Worm (Caenorhabditis elegans) whole organism, L4 larva: Measurements from ENCODE around the gene immp-1.

Experiments used
- D1046.2 ChIP-seq: fragments of 200-800 bp; sonication (Bioruptor generic); IDR thresholded peaks from 2 replicates; pipeline ENCODE4 v1.3.6; 2022; ENCODE audit warnings: missing genetic modification characterization, missing compliant biosample characterization
- F37D6.2 ChIP-seq: sonication (generic microtip); optimal IDR thresholded peaks from 2 replicates; lab custom pipeline; 2016; ENCODE audit warnings: mild to moderate bottlenecking, missing genetic modification characterization, missing compliant biosample characterization
- F44E2.7 ChIP-seq: fragments of 200-800 bp; sonication (Bioruptor generic); IDR thresholded peaks from 2 replicates; pipeline ENCODE4 v2.1.2; 2022; ENCODE audit warnings: missing genetic modification characterization, missing compliant biosample characterization
- R02D3.7 ChIP-seq: fragments of 150-350 bp; sonication (generic microtip); optimal IDR thresholded peaks from 3 replicates; lab custom pipeline; 2014; ENCODE audit warnings: missing biosample characterization, missing genetic modification characterization
- T26A8.4 ChIP-seq: fragments of 200-800 bp; sonication (Bioruptor generic); IDR thresholded peaks from 2 replicates; pipeline ENCODE4 v1.3.6; 2022; ENCODE audit warnings: missing genetic modification characterization, missing compliant biosample characterization
- Y75B8A.6 ChIP-seq: fragments of 200-800 bp; sonication (Bioruptor generic); IDR thresholded peaks from 2 replicates; pipeline ENCODE4 v1.3.6; 2022; ENCODE audit warnings: missing genetic modification reagents, missing genetic modification characterization, missing compliant biosample characterization
- ZK337.2 ChIP-seq: fragments of 200-800 bp; sonication (Bioruptor generic); IDR thresholded peaks from 2 replicates; pipeline ENCODE4 v1.3.6; 2022; ENCODE audit warnings: missing genetic modification reagents, missing genetic modification characterization, missing compliant biosample characterization
- ZK546.5 ChIP-seq, 2 experiments: sonication (generic microtip); optimal IDR thresholded peaks; 2 replicates each; lab custom pipeline; 2017; ENCODE audit warnings: missing biosample characterization in 2 of 2, missing genetic modification characterization in 2 of 2
- aly-2 ChIP-seq: sonication (generic microtip); optimal IDR thresholded peaks from 2 replicates; lab custom pipeline; 2018; ENCODE audit warnings: missing biosample characterization, missing genetic modification characterization
- attf-4 ChIP-seq: sonication (generic microtip); optimal IDR thresholded peaks from 3 replicates; lab custom pipeline; 2017; ENCODE audit warnings: missing biosample characterization, missing genetic modification characterization
- ceh-32 ChIP-seq: sonication (generic microtip); optimal IDR thresholded peaks from 2 replicates; lab custom pipeline; 2016; ENCODE audit warnings: mild to moderate bottlenecking, missing genetic modification characterization, missing compliant biosample characterization; ENCODE audit not compliant: poor library complexity
- ceh-44 ChIP-seq: fragments of 200-800 bp; sonication (Bioruptor generic); IDR thresholded peaks from 2 replicates; pipeline ENCODE4 v1.3.6; 2022; ENCODE audit warnings: missing genetic modification reagents, missing genetic modification characterization, missing compliant biosample characterization
- ceh-62 ChIP-seq: sonication (generic microtip); optimal IDR thresholded peaks from 2 replicates; lab custom pipeline; 2017; ENCODE audit warnings: missing biosample characterization, missing genetic modification characterization
- ctbp-1 ChIP-seq: fragments of 200-800 bp; sonication (Bioruptor generic); IDR thresholded peaks from 2 replicates; pipeline ENCODE4 v1.3.6; 2022; ENCODE audit warnings: missing genetic modification reagents, missing genetic modification characterization, missing compliant biosample characterization
- daf-12 ChIP-seq: fragments of 150-350 bp; optimal IDR thresholded peaks from 2 replicates; lab custom pipeline; 2014; ENCODE audit warnings: missing biosample characterization, missing genetic modification reagents, missing genetic modification characterization
- daf-19 ChIP-seq: fragments of 200-800 bp; sonication (Bioruptor generic); conservative IDR thresholded peaks from 2 replicates; pipeline ENCODE4 v1.3.6; 2022; ENCODE audit warnings: missing genetic modification characterization, missing compliant biosample characterization
- dmd-6 ChIP-seq: fragments of 200-800 bp; sonication (Bioruptor generic); IDR thresholded peaks from 2 replicates; pipeline ENCODE4 v1.3.6; 2022; ENCODE audit warnings: missing genetic modification reagents, missing genetic modification characterization, missing compliant biosample characterization
- dpl-1 ChIP-seq: fragments of 150-350 bp; optimal IDR thresholded peaks from 2 replicates; lab custom pipeline; 2014; ENCODE audit warnings: missing biosample characterization, missing genetic modification reagents, missing genetic modification characterization
- duxl-1 ChIP-seq: sonication (generic microtip); optimal IDR thresholded peaks from 2 replicates; lab custom pipeline; 2016; ENCODE audit warnings: mild to moderate bottlenecking, missing genetic modification characterization, moderate library complexity, missing compliant biosample characterization; ENCODE audit not compliant: poor library complexity
- fkh-10 ChIP-seq: fragments of 150-350 bp; optimal IDR thresholded peaks from 2 replicates; lab custom pipeline; 2014; ENCODE audit warnings: missing biosample characterization, missing genetic modification reagents, missing genetic modification characterization
- hlh-11 ChIP-seq: fragments of 200-800 bp; sonication (Bioruptor generic); optimal IDR thresholded peaks from 2 replicates; lab custom pipeline; 2018; ENCODE audit warnings: mild to moderate bottlenecking, missing genetic modification characterization, missing compliant biosample characterization
- hmg-1.1 ChIP-seq: fragments of 200-800 bp; sonication (Bioruptor generic); IDR thresholded peaks from 2 replicates; pipeline ENCODE4 v1.3.6; 2022; ENCODE audit warnings: missing genetic modification reagents, missing genetic modification characterization, missing compliant biosample characterization
- jun-1 ChIP-seq: fragments of 150-350 bp; optimal IDR thresholded peaks from 2 replicates; lab custom pipeline; 2014; ENCODE audit warnings: missing biosample characterization, missing genetic modification reagents, missing genetic modification characterization
- lin-15B ChIP-seq: fragments of 150-350 bp; sonication (generic microtip); optimal IDR thresholded peaks from 3 replicates; lab custom pipeline; 2014; ENCODE audit warnings: missing biosample characterization, missing genetic modification characterization
- lin-29 ChIP-seq: fragments of 200-800 bp; sonication (Bioruptor generic); IDR thresholded peaks from 2 replicates; pipeline ENCODE4 v1.3.6; 2022; ENCODE audit warnings: missing genetic modification reagents, missing genetic modification characterization, missing compliant biosample characterization
- lin-39 ChIP-seq: fragments of 150-350 bp; optimal IDR thresholded peaks from 2 replicates; lab custom pipeline; 2014; ENCODE audit warnings: missing biosample characterization, missing genetic modification reagents, missing genetic modification characterization
- madf-9 ChIP-seq: fragments of 200-800 bp; sonication (Bioruptor generic); conservative IDR thresholded peaks from 2 replicates; pipeline ENCODE4 v1.3.6; 2022; ENCODE audit warnings: missing genetic modification reagents, missing genetic modification characterization, missing compliant biosample characterization
- mdl-1 ChIP-seq, 2 experiments: fragments of 150-350 bp in 1 of 2; sonication (generic microtip) in 1 of 2; optimal IDR thresholded peaks; 2 replicates each; lab custom pipeline; 2014 to 2017; ENCODE audit warnings: missing biosample characterization in 2 of 2, missing genetic modification characterization in 2 of 2
- mes-2 ChIP-seq: sonication (generic microtip); optimal IDR thresholded peaks from 2 replicates; lab custom pipeline; 2016; ENCODE audit warnings: missing genotype, mild to moderate bottlenecking, missing genetic modification characterization, missing compliant biosample characterization; ENCODE audit not compliant: poor library complexity, severe bottlenecking
- mxl-2 ChIP-seq: fragments of 200-800 bp; sonication (Bioruptor generic); conservative IDR thresholded peaks from 2 replicates; pipeline ENCODE4 v1.3.6; 2022; ENCODE audit warnings: missing genetic modification reagents, missing genetic modification characterization, missing compliant biosample characterization
- nhr-11 ChIP-seq: fragments of 150-350 bp; optimal IDR thresholded peaks from 2 replicates; lab custom pipeline; 2014; ENCODE audit warnings: missing biosample characterization, missing genetic modification characterization
- nhr-237 ChIP-seq: sonication (generic microtip); optimal IDR thresholded peaks from 2 replicates; lab custom pipeline; 2017; ENCODE audit warnings: missing biosample characterization, missing genetic modification characterization
- nhr-25 ChIP-seq: sonication (generic microtip); optimal IDR thresholded peaks from 2 replicates; lab custom pipeline; 2017; ENCODE audit warnings: missing genetic modification characterization, mild to moderate bottlenecking, missing compliant biosample characterization, antibody characterized with exemption, moderate library complexity, borderline replicate concordance; ENCODE audit not compliant: insufficient read depth
- nhr-28 ChIP-seq: fragments of 150-350 bp; optimal IDR thresholded peaks from 2 replicates; lab custom pipeline; 2014; ENCODE audit warnings: missing biosample characterization, missing genetic modification characterization
- nhr-41 ChIP-seq: fragments of 200-800 bp; sonication (Bioruptor generic); IDR thresholded peaks from 2 replicates; pipeline ENCODE4 v1.3.6; 2022; ENCODE audit warnings: missing genetic modification reagents, missing genetic modification characterization, missing compliant biosample characterization
- nhr-42 ChIP-seq: fragments of 200-800 bp; sonication (Bioruptor generic); IDR thresholded peaks from 2 replicates; pipeline ENCODE4 v1.3.6; 2022; ENCODE audit warnings: missing genetic modification characterization, missing compliant biosample characterization
- nhr-48 ChIP-seq: sonication (generic microtip); optimal IDR thresholded peaks from 2 replicates; lab custom pipeline; 2016; ENCODE audit warnings: mild to moderate bottlenecking, missing genetic modification characterization, missing compliant biosample characterization
- nhr-6 ChIP-seq: fragments of 150-350 bp; optimal IDR thresholded peaks from 2 replicates; lab custom pipeline; 2014; ENCODE audit warnings: missing biosample characterization, missing genetic modification characterization
- nhr-76 ChIP-seq: fragments of 150-350 bp; optimal IDR thresholded peaks from 2 replicates; lab custom pipeline; 2014; ENCODE audit warnings: missing biosample characterization, missing genetic modification characterization
- pha-4 ChIP-seq, 2 experiments: fragments of 150-350 bp in 1 of 2; fragments of 200-800 bp in 1 of 2; sonication (Bioruptor generic) in 1 of 2; IDR thresholded peaks in 1 of 2; optimal IDR thresholded peaks in 1 of 2; 2 replicates each; pipeline versions ENCODE4 v1.3.6 to Lab custom; 2014 to 2022; ENCODE audit warnings: missing genetic modification characterization in 2 of 2, missing genetic modification reagents in 2 of 2, missing biosample characterization in 1 of 2, missing compliant biosample characterization in 1 of 2
- rbr-2 ChIP-seq: sonication (generic microtip); optimal IDR thresholded peaks from 2 replicates; lab custom pipeline; 2016; ENCODE audit warnings: missing genotype, missing genetic modification characterization, missing compliant biosample characterization
- set-16 ChIP-seq: fragments of 200-800 bp; sonication (Bioruptor generic); IDR thresholded peaks from 2 replicates; pipeline ENCODE4 v1.3.6; 2022; ENCODE audit warnings: missing genetic modification reagents, missing genetic modification characterization, missing compliant biosample characterization
- skn-1 ChIP-seq: fragments of 150-350 bp; optimal IDR thresholded peaks from 2 replicates; lab custom pipeline; 2014; ENCODE audit warnings: missing biosample characterization, missing genetic modification characterization
- snpc-1.2 ChIP-seq: fragments of 200-800 bp; sonication (Bioruptor generic); IDR thresholded peaks from 2 replicates; pipeline ENCODE4 v1.3.6; 2022; ENCODE audit warnings: missing genetic modification reagents, missing genetic modification characterization, missing compliant biosample characterization
- spr-3 ChIP-seq: fragments of 200-800 bp; sonication (Bioruptor generic); optimal IDR thresholded peaks from 2 replicates; lab custom pipeline; 2018; ENCODE audit warnings: mild to moderate bottlenecking, missing genetic modification characterization, missing compliant biosample characterization
- tag-97 ChIP-seq: fragments of 200-800 bp; sonication (Bioruptor generic); IDR thresholded peaks from 2 replicates; pipeline ENCODE4 v1.3.6; 2022; ENCODE audit warnings: missing genetic modification characterization, missing compliant biosample characterization
- tra-1 ChIP-seq: fragments of 200-800 bp; sonication (Bioruptor generic); IDR thresholded peaks from 2 replicates; pipeline ENCODE4 v1.3.6; 2022; ENCODE audit warnings: missing genetic modification reagents, missing genetic modification characterization, missing compliant biosample characterization
- vab-7 ChIP-seq: fragments of 200-800 bp; sonication (Bioruptor generic); IDR thresholded peaks from 2 replicates; pipeline ENCODE4 v1.3.6; 2022; ENCODE audit warnings: missing genetic modification reagents, missing genetic modification characterization, missing compliant biosample characterization
- zag-1 ChIP-seq: fragments of 150-350 bp; optimal IDR thresholded peaks from 2 replicates; lab custom pipeline; 2014; ENCODE audit warnings: missing biosample characterization, missing genetic modification characterization
- zfp-3 ChIP-seq: fragments of 200-800 bp; sonication (Bioruptor generic); conservative IDR thresholded peaks from 2 replicates; pipeline ENCODE4 v1.3.6; 2022; ENCODE audit warnings: missing genetic modification reagents, missing genetic modification characterization, missing compliant biosample characterization
- ztf-11 ChIP-seq: fragments of 150-350 bp; optimal IDR thresholded peaks from 2 replicates; lab custom pipeline; 2014; ENCODE audit warnings: missing biosample characterization, missing genetic modification characterization
- ztf-7 ChIP-seq: fragments of 150-350 bp; optimal IDR thresholded peaks from 2 replicates; lab custom pipeline; 2014; ENCODE audit warnings: missing biosample characterization, missing genetic modification characterization

The immp-1 gene

DNA sequence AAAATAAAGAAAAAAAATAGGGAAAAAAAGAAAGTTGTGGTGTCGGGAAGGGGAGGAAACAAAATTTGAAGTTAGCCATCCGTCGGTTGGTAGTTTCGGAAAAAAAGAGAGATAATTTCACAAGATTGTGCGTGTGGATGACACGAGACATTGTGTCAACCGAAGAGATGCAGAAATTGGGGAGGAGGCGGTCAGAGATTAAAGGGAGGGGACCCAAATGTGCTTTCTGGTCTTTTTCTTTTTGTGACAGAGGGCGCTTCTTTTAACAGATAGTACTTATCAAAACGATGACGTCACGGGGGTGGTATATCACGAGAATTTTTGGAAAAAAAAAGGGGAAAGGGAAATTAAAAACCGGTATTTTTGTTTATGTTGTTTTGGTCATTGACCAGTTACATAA is 36.3 kb upstream of the immp-1 start (continued):
- TF ChIP-seq ceh-32 (tag; lab: Kevin White, UChicago) = no peak
- TF ChIP-seq dmd-6 (GFP tag; lab: Robert Waterston, UW) = peak; percentile 36
- TF ChIP-seq hlh-11 = peak; percentile 53
- no peak for TF ChIP-seq ceh-44 (GFP tag; lab: Robert Waterston, UW)
- no peak for TF ChIP-seq attf-4 (tag; lab: Kevin White, UChicago)
- TF ChIP-seq ztf-7 = no peak
- no peak for TF ChIP-seq ZK337.2 (GFP tag; lab: Robert Waterston, UW)
- TF ChIP-seq nhr-48 (tag; lab: Kevin White, UChicago) = no peak
- 0 out of 2 replicates have a peak, but pooled peaks have one; percentile 36 for TF ChIP-seq ctbp-1
- peak; percentile 25 for TF ChIP-seq nhr-28 (tag; lab: Kevin White, UChicago)
- TF ChIP-seq nhr-25 (tag; lab: Kevin White, UChicago) = no peak
- no peak for TF ChIP-seq jun-1 (tag; lab: Kevin White, UChicago)
- no peak for TF ChIP-seq T26A8.4 (GFP tag; lab: Robert Waterston, UW)
- TF ChIP-seq mdl-1 (tag; optimal IDR thresholded peaks at IDR 0.05; lab: Kevin White, UChicago) = peak in 1 of 2 experiments; percentile 25
- no peak for TF ChIP-seq lin-29 (GFP tag; lab: Robert Waterston, UW)
- no peak for TF ChIP-seq ceh-62 (tag; lab: Kevin White, UChicago)
- TF ChIP-seq nhr-237 (tag; lab: Kevin White, UChicago) = no peak
- no peak for TF ChIP-seq nhr-11 (tag; lab: Kevin White, UChicago)
- TF ChIP-seq madf-9 (GFP tag; lab: Robert Waterston, UW) = no peak
- TF ChIP-seq lin-39 = peak; percentile 42
- TF ChIP-seq daf-12 (tag; lab: Kevin White, UChicago) = no peak
- TF ChIP-seq nhr-41 = no peak
- no peak for TF ChIP-seq nhr-6
- TF ChIP-seq daf-19 (GFP tag; lab: Robert Waterston, UW) = no peak
- TF ChIP-seq pha-4 (GFP tag; IDR thresholded peaks at IDR 0.05; lab: Robert Waterston, UW) = no peak
- no peak for TF ChIP-seq pha-4 (tag; optimal IDR thresholded peaks at IDR 0.05; lab: Kevin White, UChicago)
- no peak for TF ChIP-seq duxl-1 (tag; lab: Kevin White, UChicago)
- TF ChIP-seq rbr-2 (tag; lab: Kevin White, UChicago) = peak; percentile 1
- no peak for TF ChIP-seq mes-2 (tag; lab: Kevin White, UChicago)
- TF ChIP-seq mxl-2 (GFP tag; lab: Robert Waterston, UW) = no peak
- no peak for TF ChIP-seq snpc-1.2 (GFP tag; lab: Robert Waterston, UW)
- TF ChIP-seq aly-2 (tag; lab: Kevin White, UChicago) = no peak
- TF ChIP-seq hmg-1.1 = no peak
- TF ChIP-seq F44E2.7 (GFP tag; lab: Robert Waterston, UW) = no peak
- no peak for TF ChIP-seq fkh-10 (GFP tag; lab: Kevin White, UChicago)
- TF ChIP-seq set-16 (GFP tag; lab: Robert Waterston, UW) = no peak
- TF ChIP-seq vab-7 = no peak
- TF ChIP-seq tra-1 (GFP tag; lab: Robert Waterston, UW) = no peak
- no peak for TF ChIP-seq skn-1 (tag; lab: Kevin White, UChicago)
- no peak for TF ChIP-seq zfp-3 (GFP tag; lab: Robert Waterston, UW)
- no peak for TF ChIP-seq F37D6.2
- no peak for TF ChIP-seq zag-1 (tag; lab: Kevin White, UChicago)
- no peak for TF ChIP-seq D1046.2 (GFP tag; lab: Robert Waterston, UW)
- TF ChIP-seq dpl-1 = no peak
- TF ChIP-seq ZK546.5 (tag; optimal IDR thresholded peaks at IDR 0.05; lab: Kevin White, UChicago) = no peak
- TF ChIP-seq tag-97 (GFP tag; lab: Robert Waterston, UW) = no peak
- no peak for TF ChIP-seq ztf-11 (tag; lab: Kevin White, UChicago)
- TF ChIP-seq Y75B8A.6 (GFP tag; lab: Robert Waterston, UW) = no peak
- TF ChIP-seq lin-15B = no peak
- TF ChIP-seq spr-3 (GFP tag; lab: Kevin White, UChicago) = no peak
- no peak for TF ChIP-seq R02D3.7 (tag; lab: Kevin White, UChicago)
- no peak for TF ChIP-seq nhr-42 (GFP tag; lab: Robert Waterston, UW)
- no peak for TF ChIP-seq nhr-76 (tag; lab: Kevin White, UChicago)
